Worm (Caenorhabditis elegans) whole organism, L4/young adult: ENCODE data around the gene cam-1.

ENCODE experiments used
- W03F9.2 ChIP-seq: fragments of 150-350 bp; optimal IDR thresholded peaks from 2 replicates; lab custom pipeline; 2014; ENCODE audit warnings: missing biosample characterization, missing genetic modification characterization
- him-1 ChIP-seq: sonication (generic microtip); optimal IDR thresholded peaks from 2 replicates; lab custom pipeline; 2016; ENCODE audit warnings: missing genotype, missing genetic modification reagents, missing genetic modification characterization, missing compliant biosample characterization

- TF ChIP-seq W03F9.2 (tag; lab: Kevin White, UChicago) (no peak), him-1 (tag; lab: Kevin White, UChicago) (no peak)
These were observed 19.4 kb upstream of the cam-1 start, which contains the start of gene wbp-2 for ce11 chrII:9329474-9329873.
